Fruit fly (Drosophila melanogaster) whole organism, embryonic: ENCODE measurements around the gene CG17029.

Experiments used
- CG10267 ChIP-seq: fragments of 200-800 bp; sonication (Bioruptor generic); optimal IDR thresholded peaks from 2 replicates; lab custom pipeline; 2018; ENCODE audit warnings: missing biosample characterization, mild to moderate bottlenecking, missing genetic modification characterization, moderate library complexity
- CG10979 ChIP-seq: fragments of 200-800 bp; sonication (Bioruptor generic); optimal IDR thresholded peaks from 2 replicates; lab custom pipeline; 2018; ENCODE audit warnings: missing biosample characterization, mild to moderate bottlenecking, missing genetic modification characterization, moderate library complexity
- CG11456 ChIP-seq: fragments of 200-800 bp; sonication (Bioruptor generic); IDR thresholded peaks from 3 replicates; pipeline ENCODE4 v1.3.6; 2022; ENCODE audit warnings: missing biosample characterization, missing genetic modification characterization
- CG11504 ChIP-seq: fragments of 200-800 bp; sonication (Bioruptor generic); optimal IDR thresholded peaks from 3 replicates; lab custom pipeline; 2019; ENCODE audit warnings: missing biosample characterization, mild to moderate bottlenecking, missing genetic modification characterization, moderate library complexity
- CG12391 ChIP-seq: fragments of 200-800 bp; sonication (Bioruptor generic); optimal IDR thresholded peaks from 3 replicates; lab custom pipeline; 2018; ENCODE audit warnings: missing biosample characterization, mild to moderate bottlenecking, missing genetic modification characterization, moderate library complexity
- CG14710 ChIP-seq: fragments of 200-800 bp; sonication (Bioruptor generic); optimal IDR thresholded peaks from 3 replicates; lab custom pipeline; 2019; ENCODE audit warnings: missing biosample characterization, mild to moderate bottlenecking, missing genetic modification characterization, moderate library complexity
- CG17186 ChIP-seq: fragments of 200-800 bp; sonication (Bioruptor generic); optimal IDR thresholded peaks from 3 replicates; lab custom pipeline; 2017; ENCODE audit warnings: missing biosample characterization, missing genetic modification reagents, missing genetic modification characterization
- CG2875 ChIP-seq: fragments of 200-800 bp; sonication (Bioruptor generic); optimal IDR thresholded peaks from 2 replicates; lab custom pipeline; 2017; ENCODE audit warnings: missing biosample characterization, mild to moderate bottlenecking, missing genetic modification characterization, missing genetic modification reagents
- CG31441 ChIP-seq: fragments of 200-800 bp; sonication (Bioruptor generic); IDR thresholded peaks from 2 replicates; pipeline ENCODE4 v1.3.6; 2022; ENCODE audit warnings: missing biosample characterization, missing genetic modification characterization
- CG3281 ChIP-seq: fragments of 200-800 bp; sonication (Bioruptor generic); optimal IDR thresholded peaks from 3 replicates; lab custom pipeline; 2017; ENCODE audit warnings: missing biosample characterization, mild to moderate bottlenecking, missing genetic modification characterization
- CG4424 ChIP-seq: fragments of 200-800 bp; sonication (Bioruptor generic); optimal IDR thresholded peaks from 3 replicates; lab custom pipeline; 2016; ENCODE audit warnings: missing biosample characterization, missing genetic modification characterization
- CG4707 ChIP-seq: fragments of 200-800 bp; sonication (Bioruptor generic); optimal IDR thresholded peaks from 2 replicates; lab custom pipeline; 2018; ENCODE audit warnings: missing biosample characterization, mild to moderate bottlenecking, missing genetic modification characterization, moderate library complexity
- CG4820 ChIP-seq: fragments of 200-800 bp; sonication (Bioruptor generic); optimal IDR thresholded peaks from 3 replicates; lab custom pipeline; 2016; ENCODE audit warnings: missing biosample characterization, missing genetic modification characterization
- CG6254 ChIP-seq: fragments of 200-800 bp; sonication (Bioruptor generic); optimal IDR thresholded peaks from 3 replicates; lab custom pipeline; 2017; ENCODE audit warnings: mild to moderate bottlenecking, missing biosample characterization, missing genetic modification reagents, missing genetic modification characterization
- CG6689 ChIP-seq: fragments of 200-800 bp; sonication (Bioruptor generic); IDR thresholded peaks from 2 replicates; pipeline ENCODE4 v1.3.6; 2022; ENCODE audit warnings: missing biosample characterization, missing genetic modification characterization
- CG7556 ChIP-seq: fragments of 200-800 bp; sonication (Bioruptor generic); optimal IDR thresholded peaks from 2 replicates; lab custom pipeline; 2017; ENCODE audit warnings: missing biosample characterization, mild to moderate bottlenecking, missing genetic modification characterization
- CG7839 ChIP-seq: fragments of 200-800 bp; sonication (Bioruptor generic); optimal IDR thresholded peaks from 3 replicates; lab custom pipeline; 2018; ENCODE audit warnings: missing biosample characterization, mild to moderate bottlenecking, missing genetic modification characterization, moderate library complexity
- CG7987 ChIP-seq: fragments of 200-800 bp; sonication (Bioruptor generic); optimal IDR thresholded peaks from 2 replicates; lab custom pipeline; 2018; ENCODE audit warnings: missing biosample characterization, mild to moderate bottlenecking, missing genetic modification characterization, moderate library complexity
- CG8388 ChIP-seq: fragments of 200-800 bp; sonication (Bioruptor generic); optimal IDR thresholded peaks from 2 replicates; lab custom pipeline; 2019; ENCODE audit warnings: missing biosample characterization, mild to moderate bottlenecking, missing genetic modification characterization, moderate library complexity
- CG8924 ChIP-seq: fragments of 200-800 bp; optimal IDR thresholded peaks from 3 replicates; lab custom pipeline; 2019; ENCODE audit warnings: missing biosample characterization, mild to moderate bottlenecking, missing genetic modification characterization, moderate library complexity
- CG8944 ChIP-seq: fragments of 200-800 bp; sonication (Bioruptor generic); optimal IDR thresholded peaks from 3 replicates; lab custom pipeline; 2016; ENCODE audit warnings: missing biosample characterization, missing genetic modification characterization
- CG9727 ChIP-seq: fragments of 200-800 bp; sonication (Bioruptor generic); optimal IDR thresholded peaks from 3 replicates; lab custom pipeline; 2017; ENCODE audit warnings: missing biosample characterization, mild to moderate bottlenecking, missing genetic modification characterization
- Dp ChIP-seq: fragments of 200-800 bp; sonication (Bioruptor generic); optimal IDR thresholded peaks from 2 replicates; lab custom pipeline; 2018; ENCODE audit warnings: missing biosample characterization, mild to moderate bottlenecking, missing genetic modification characterization, moderate library complexity
- Elba2 ChIP-seq: fragments of 200-800 bp; sonication (Bioruptor generic); optimal IDR thresholded peaks from 3 replicates; lab custom pipeline; 2016; ENCODE audit warnings: missing biosample characterization, missing genetic modification characterization
- Gug ChIP-seq: fragments of 200-800 bp; sonication (Bioruptor generic); IDR thresholded peaks from 4 replicates; pipeline ENCODE4 v1.3.6; 2022; ENCODE audit warnings: missing biosample characterization, missing genetic modification characterization
- Lhr ChIP-seq: fragments of 200-800 bp; sonication (Bioruptor generic); optimal IDR thresholded peaks from 3 replicates; lab custom pipeline; 2017; ENCODE audit warnings: mild to moderate bottlenecking, missing biosample characterization, missing genetic modification reagents, missing genetic modification characterization
- Med ChIP-seq: fragments of 200-800 bp; sonication (Bioruptor generic); peaks from one replicate; lab custom pipeline; 2016; ENCODE audit warnings: missing biosample characterization, missing genetic modification characterization, mild to moderate bottlenecking, inconsistent platforms, moderate library complexity
- Rfx ChIP-seq: fragments of 200-800 bp; sonication (Bioruptor generic); IDR thresholded peaks from 2 replicates; pipeline ENCODE4 v1.3.6; 2022; ENCODE audit warnings: missing biosample characterization, missing genetic modification characterization
- Six4 ChIP-seq: fragments of 200-800 bp; sonication (Bioruptor generic); optimal IDR thresholded peaks from 2 replicates; lab custom pipeline; 2016; ENCODE audit warnings: missing biosample characterization, missing genetic modification characterization
- Sox100B ChIP-seq: fragments of 200-800 bp; sonication (Bioruptor generic); optimal IDR thresholded peaks from 3 replicates; lab custom pipeline; 2018; ENCODE audit warnings: missing biosample characterization, mild to moderate bottlenecking, missing genetic modification characterization
- Stat92E ChIP-seq, 3 experiments: fragments of >200 bp in 2 of 3; fragments of 200-800 bp in 1 of 3; sonication (Bioruptor generic) in 1 of 3; optimal IDR thresholded peaks; 2 replicates each; lab custom pipeline; 2017 to 2019; ENCODE audit warnings: missing biosample characterization in 3 of 3, missing genetic modification characterization in 3 of 3, mild to moderate bottlenecking in 1 of 3, moderate library complexity in 1 of 3
- Xrp1 ChIP-seq: fragments of 200-800 bp; sonication (Bioruptor generic); IDR thresholded peaks from 2 replicates; pipeline ENCODE4 v1.3.6; 2022; ENCODE audit warnings: missing biosample characterization, missing genetic modification characterization
- az2 ChIP-seq: fragments of 200-800 bp; sonication (Bioruptor generic); optimal IDR thresholded peaks from 3 replicates; lab custom pipeline; 2016; ENCODE audit warnings: missing biosample characterization, missing genetic modification characterization
- bsh ChIP-seq, 2 experiments: fragments of 200-800 bp; sonication (Bioruptor generic); optimal IDR thresholded peaks; 2 replicates each; lab custom pipeline; 2017 to 2018; ENCODE audit warnings: mild to moderate bottlenecking in 2 of 2, missing biosample characterization in 2 of 2, missing genetic modification characterization in 2 of 2, moderate library complexity in 1 of 2
- dm ChIP-seq: fragments of 200-800 bp; sonication (Bioruptor generic); optimal IDR thresholded peaks from 3 replicates; lab custom pipeline; 2016; ENCODE audit warnings: missing biosample characterization, missing genetic modification characterization
- dmrt99B ChIP-seq: fragments of 200-800 bp; sonication (Bioruptor generic); optimal IDR thresholded peaks from 2 replicates; lab custom pipeline; 2018; ENCODE audit warnings: missing biosample characterization, mild to moderate bottlenecking, missing genetic modification characterization, moderate library complexity
- grau ChIP-seq: fragments of 200-800 bp; optimal IDR thresholded peaks from 3 replicates; lab custom pipeline; 2019; ENCODE audit warnings: missing biosample characterization, mild to moderate bottlenecking, missing genetic modification characterization, moderate library complexity
- jing ChIP-seq: fragments of 200-800 bp; sonication (Bioruptor generic); optimal IDR thresholded peaks from 2 replicates; lab custom pipeline; 2018; ENCODE audit warnings: missing biosample characterization, mild to moderate bottlenecking, missing genetic modification characterization
- kah ChIP-seq: fragments of 200-800 bp; sonication (Bioruptor generic); optimal IDR thresholded peaks from 2 replicates; lab custom pipeline; 2018; ENCODE audit warnings: missing biosample characterization, mild to moderate bottlenecking, missing genetic modification characterization
- lola ChIP-seq, 3 experiments: fragments of >200 bp in 2 of 3; fragments of 200-800 bp in 1 of 3; sonication (Bioruptor generic) in 1 of 3; optimal IDR thresholded peaks; 2 replicates each; lab custom pipeline; 2017 to 2019; ENCODE audit warnings: missing biosample characterization in 3 of 3, missing genetic modification characterization in 3 of 3, mild to moderate bottlenecking in 1 of 3, moderate library complexity in 1 of 3
- phol ChIP-seq: fragments of 200-800 bp; sonication (Bioruptor generic); optimal IDR thresholded peaks from 3 replicates; lab custom pipeline; 2018; ENCODE audit warnings: missing biosample characterization, mild to moderate bottlenecking, missing genetic modification characterization, moderate library complexity
- pum ChIP-seq: fragments of 200-800 bp; sonication (Bioruptor generic); optimal IDR thresholded peaks from 2 replicates; lab custom pipeline; 2016; ENCODE audit warnings: missing biosample characterization, missing genetic modification characterization
- row ChIP-seq: fragments of 200-800 bp; sonication (Bioruptor generic); IDR thresholded peaks from 3 replicates; pipeline ENCODE4 v1.3.6; 2022; ENCODE audit warnings: missing biosample characterization, missing genetic modification characterization
- stc ChIP-seq: fragments of 200-800 bp; sonication (Bioruptor generic); IDR thresholded peaks from 2 replicates; pipeline ENCODE4 v1.3.6; 2022; ENCODE audit warnings: missing biosample characterization, missing genetic modification characterization
- vvl ChIP-seq: fragments of 200-800 bp; sonication (Bioruptor generic); IDR thresholded peaks from 2 replicates; pipeline ENCODE4 v1.3.6; 2022; ENCODE audit warnings: missing biosample characterization, missing genetic modification characterization

The CG17029 gene

DNA sequence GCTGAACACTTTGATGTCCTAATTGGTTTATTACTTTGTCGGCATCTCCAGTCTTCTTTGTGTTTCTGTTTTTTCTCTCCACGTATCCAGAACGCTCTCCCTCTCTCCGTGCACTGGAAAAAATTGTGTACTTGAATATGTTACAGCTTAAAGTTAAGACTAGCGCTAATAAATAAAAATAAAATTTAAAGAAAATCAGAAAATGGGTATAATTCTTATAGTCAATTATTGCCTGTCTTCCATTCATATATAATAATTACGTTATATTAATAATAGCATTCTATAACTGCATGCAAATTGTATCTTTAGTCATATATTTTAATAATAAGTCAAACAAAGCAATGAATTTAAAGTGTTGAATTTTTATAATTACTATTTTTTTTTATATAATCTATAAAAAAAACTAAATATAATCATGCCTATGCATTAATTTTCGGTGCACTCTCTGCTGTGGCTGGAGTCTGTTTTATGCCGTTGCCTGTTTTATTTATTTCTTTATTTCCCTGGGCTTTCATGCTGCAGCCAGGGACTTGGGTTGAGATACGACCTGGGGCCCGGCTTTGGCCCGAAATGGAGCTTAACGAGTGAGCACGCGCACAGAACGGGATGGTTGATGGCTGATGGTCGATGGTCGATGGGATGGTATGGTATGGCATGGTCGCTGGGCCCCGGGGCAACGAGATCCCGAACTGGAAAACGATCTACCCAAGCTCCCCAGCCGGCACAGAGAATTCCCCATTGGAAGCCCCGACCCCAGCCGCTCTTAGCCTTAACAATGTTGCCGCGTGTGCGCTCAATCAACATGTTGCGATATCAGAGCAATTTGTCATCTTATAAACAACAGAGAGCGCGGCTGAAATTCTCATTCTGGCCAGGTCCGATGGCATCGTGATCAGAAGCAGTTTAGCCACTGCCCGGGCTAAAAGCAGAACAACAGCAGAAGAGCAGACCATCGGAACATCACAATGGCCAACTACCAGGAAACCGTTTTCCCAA, 39.4 kb downstream of the CG17029 start (continued):
- TF ChIP-seq Dp (GFP tag; lab: Kevin White, UChicago) (no peak), Lhr (no peak), CG11456 (GFP tag; lab: Robert Waterston, UW) (0 out of 3 replicates have a peak, but pooled peaks have one; percentile 42), bsh (GFP tag; optimal IDR thresholded peaks at IDR 0.05; lab: Kevin White, UChicago) (peak in 1 of 2 experiments; percentile 32), CG3281 (GFP tag; lab: Kevin White, UChicago) (no peak), lola (GFP tag; optimal IDR thresholded peaks at IDR 0.05; lab: Kevin White, UChicago) (peak in 1 of 3 experiments; percentile 69), CG8924 (tag; lab: Kevin White, UChicago) (peak; percentile 28), az2 (GFP tag; lab: Kevin White, UChicago) (no peak), vvl (GFP tag; lab: Robert Waterston, UW) (0 out of 2 replicates have a peak, but pooled peaks have one; percentile 19), phol (tag; lab: Kevin White, UChicago) (peak; percentile 58), CG8388 (GFP tag; lab: Kevin White, UChicago) (peak; percentile 37), pum (GFP tag; lab: Kevin White, UChicago) (no peak), Elba2 (GFP tag; lab: Kevin White, UChicago) (peak; percentile 47), Six4 (GFP tag; lab: Kevin White, UChicago) (peak; percentile 1), dm (no peak), jing (GFP tag; lab: Kevin White, UChicago) (no peak), grau (peak; percentile 13), kah (GFP tag; lab: Kevin White, UChicago) (no peak), Stat92E (GFP tag; optimal IDR thresholded peaks at IDR 0.05; lab: Kevin White, UChicago) (peak in 1 of 3 experiments; percentile 9), CG12391 (tag; lab: Kevin White, UChicago) (peak; percentile 42), CG4424 (GFP tag; lab: Kevin White, UChicago) (peak; percentile 11), CG9727 (GFP tag; lab: Kevin White, UChicago) (peak; percentile 45), Med (peak; percentile 8), CG7839 (tag; lab: Kevin White, UChicago) (peak; percentile 30), CG8944 (GFP tag; lab: Kevin White, UChicago) (no peak), Sox100B (GFP tag; lab: Kevin White, UChicago) (peak; percentile 14), Rfx (GFP tag; lab: Robert Waterston, UW) (no peak), CG10979 (tag; lab: Kevin White, UChicago) (peak; percentile 80)

dm6 chr3L:16016911-16017310, 40.2 kb downstream of the CG17029 start:
- TF ChIP-seq Sox100B (GFP tag; lab: Kevin White, UChicago) (peak; percentile 31), CG7556 (GFP tag; lab: Kevin White, UChicago) (peak; percentile 15), CG6254 (GFP tag; lab: Kevin White, UChicago) (peak; percentile 15), dmrt99B (tag; lab: Kevin White, UChicago) (peak; percentile 11), CG4820 (GFP tag; lab: Kevin White, UChicago) (peak; percentile 40), Xrp1 (peak; percentile 36), CG6689 (GFP tag; lab: Robert Waterston, UW) (peak; percentile 12; the same call in 1 of the 2 replicates), row (GFP tag; lab: Robert Waterston, UW) (0 out of 3 replicates have a peak, but pooled peaks have one; percentile 24), CG10267 (tag; lab: Kevin White, UChicago) (peak; percentile 46), CG7987 (GFP tag; lab: Kevin White, UChicago) (no peak), CG4707 (peak; percentile 67), Gug (GFP tag; lab: Robert Waterston, UW) (0 out of 4 replicates have a peak, but pooled peaks have one; percentile 12), CG17186 (GFP tag; lab: Kevin White, UChicago) (no peak), CG2875 (GFP tag; lab: Kevin White, UChicago) (no peak), CG31441 (GFP tag; lab: Robert Waterston, UW) (0 out of 2 replicates have a peak, but pooled peaks have one; percentile 16), stc (GFP tag; lab: Robert Waterston, UW) (no peak), CG14710 (tag; lab: Kevin White, UChicago) (peak; percentile 60), lola (GFP tag; optimal IDR thresholded peaks at IDR 0.05; lab: Kevin White, UChicago) (peak in 1 of 3 experiments; percentile 64), CG11504 (tag; lab: Kevin White, UChicago) (peak; percentile 17), CG12391 (tag; lab: Kevin White, UChicago) (peak; percentile 14)
